Fruit fly (Drosophila melanogaster) whole organism, embryonic: ENCODE measurements around the gene Mkp3.

Experiments
- Aef1 ChIP-seq: fragments of 200-800 bp; sonication (Bioruptor generic); IDR thresholded peaks from 3 replicates; pipeline ENCODE4 v1.3.6; 2022; ENCODE audit warnings: missing biosample characterization, missing genetic modification characterization
- Bteb2 ChIP-seq: fragments of 200-800 bp; sonication (Bioruptor generic); optimal IDR thresholded peaks from 2 replicates; lab custom pipeline; 2016; ENCODE audit warnings: missing biosample characterization, missing genetic modification characterization
- CG11093 ChIP-seq: fragments of 200-800 bp; sonication (Bioruptor generic); IDR thresholded peaks from 3 replicates; pipeline ENCODE4 v1.3.6; 2022; ENCODE audit warnings: missing biosample characterization, missing genetic modification characterization
- CG11560 ChIP-seq: fragments of 200-800 bp; sonication (Bioruptor generic); IDR thresholded peaks from 3 replicates; pipeline ENCODE4 v1.3.6; 2022; ENCODE audit warnings: missing biosample characterization, missing genetic modification characterization
- CG11695 ChIP-seq: fragments of 200-800 bp; sonication (Bioruptor generic); IDR thresholded peaks from 3 replicates; pipeline ENCODE4 v1.3.6; 2022; ENCODE audit warnings: missing biosample characterization, missing genetic modification characterization
- CG12071 ChIP-seq: fragments of 200-800 bp; sonication (Bioruptor generic); optimal IDR thresholded peaks from 3 replicates; lab custom pipeline; 2018; ENCODE audit warnings: missing biosample characterization, mild to moderate bottlenecking, missing genetic modification characterization
- CG12942 ChIP-seq: fragments of 200-800 bp; sonication (Bioruptor generic); optimal IDR thresholded peaks from 3 replicates; lab custom pipeline; 2016; ENCODE audit warnings: missing biosample characterization, missing genetic modification characterization
- CG13287 ChIP-seq: fragments of 200-800 bp; sonication (Bioruptor generic); IDR thresholded peaks from 2 replicates; pipeline ENCODE4 v1.3.6; 2022; ENCODE audit warnings: missing biosample characterization, missing genetic modification characterization; ENCODE audit not compliant: partially characterized antibody
- CG13296 ChIP-seq: fragments of 200-800 bp; sonication (Bioruptor generic); optimal IDR thresholded peaks from 3 replicates; lab custom pipeline; 2018; ENCODE audit warnings: missing biosample characterization, mild to moderate bottlenecking, missing genetic modification characterization
- CG13424 ChIP-seq: fragments of 200-800 bp; sonication (Bioruptor generic); optimal IDR thresholded peaks from 2 replicates; lab custom pipeline; 2019; ENCODE audit warnings: missing biosample characterization, mild to moderate bottlenecking, missing genetic modification characterization, moderate library complexity
- CG13894 ChIP-seq: fragments of 200-800 bp; sonication (Bioruptor generic); optimal IDR thresholded peaks from 3 replicates; lab custom pipeline; 2018; ENCODE audit warnings: missing biosample characterization, mild to moderate bottlenecking, missing genetic modification characterization, moderate library complexity
- CG1529 ChIP-seq: fragments of 200-800 bp; sonication (Bioruptor generic); optimal IDR thresholded peaks from 3 replicates; lab custom pipeline; 2018; ENCODE audit warnings: missing biosample characterization, missing genetic modification characterization
- CG1603 ChIP-seq: fragments of 200-800 bp; sonication (Bioruptor generic); optimal IDR thresholded peaks from 2 replicates; lab custom pipeline; 2019; ENCODE audit warnings: missing biosample characterization, mild to moderate bottlenecking, missing genetic modification characterization, moderate library complexity
- CG16815 ChIP-seq: fragments of 200-800 bp; sonication (Bioruptor generic); optimal IDR thresholded peaks from 3 replicates; lab custom pipeline; 2017; ENCODE audit warnings: missing biosample characterization, mild to moderate bottlenecking, missing genetic modification characterization
- CG2129 ChIP-seq: fragments of 200-800 bp; sonication (Bioruptor generic); IDR thresholded peaks from 2 replicates; pipeline ENCODE4 v1.3.6; 2022; ENCODE audit warnings: missing biosample characterization, missing genetic modification characterization; ENCODE audit not compliant: partially characterized antibody
- CG3163 ChIP-seq: fragments of 200-800 bp; sonication (Bioruptor generic); optimal IDR thresholded peaks from 3 replicates; lab custom pipeline; 2016; ENCODE audit warnings: missing biosample characterization, missing genetic modification characterization
- CG3838 ChIP-seq: fragments of 200-800 bp; sonication (Bioruptor generic); optimal IDR thresholded peaks from 3 replicates; lab custom pipeline; 2016; ENCODE audit warnings: missing biosample characterization, missing genetic modification characterization
- CG4820 ChIP-seq: fragments of 200-800 bp; sonication (Bioruptor generic); optimal IDR thresholded peaks from 3 replicates; lab custom pipeline; 2016; ENCODE audit warnings: missing biosample characterization, missing genetic modification characterization
- CG6654 ChIP-seq: fragments of 200-800 bp; sonication (Bioruptor generic); optimal IDR thresholded peaks from 2 replicates; lab custom pipeline; 2017; ENCODE audit warnings: missing biosample characterization, mild to moderate bottlenecking, missing genetic modification characterization
- CG6683 ChIP-seq: fragments of 200-800 bp; sonication (Bioruptor generic); optimal IDR thresholded peaks from 2 replicates; lab custom pipeline; 2017; ENCODE audit warnings: missing biosample characterization, mild to moderate bottlenecking, missing genetic modification characterization, missing genetic modification reagents
- CG8290 ChIP-seq, 3 experiments: fragments of 200-800 bp; sonication (Bioruptor generic); optimal IDR thresholded peaks; 2 replicates each; lab custom pipeline; 2016 to 2019; ENCODE audit warnings: missing biosample characterization in 3 of 3, missing genetic modification characterization in 3 of 3, mild to moderate bottlenecking in 2 of 3, moderate library complexity in 1 of 3
- CG8944 ChIP-seq: fragments of 200-800 bp; sonication (Bioruptor generic); optimal IDR thresholded peaks from 3 replicates; lab custom pipeline; 2016; ENCODE audit warnings: missing biosample characterization, missing genetic modification characterization
- Doc3 ChIP-seq: fragments of 200-800 bp; sonication (Bioruptor generic); IDR thresholded peaks from 3 replicates; pipeline ENCODE4 v1.3.6; 2022; ENCODE audit warnings: missing biosample characterization, missing genetic modification characterization; ENCODE audit not compliant: partially characterized antibody
- Fer2 ChIP-seq: fragments of 200-800 bp; sonication (Bioruptor generic); optimal IDR thresholded peaks from 2 replicates; lab custom pipeline; 2018; ENCODE audit warnings: missing biosample characterization, mild to moderate bottlenecking, missing genetic modification characterization, moderate library complexity
- HLHmδ ChIP-seq: fragments of 200-800 bp; sonication (Bioruptor generic); optimal IDR thresholded peaks from 2 replicates; lab custom pipeline; 2018; ENCODE audit warnings: missing biosample characterization, mild to moderate bottlenecking, missing genetic modification characterization, moderate library complexity
- Hmr ChIP-seq: fragments of 200-800 bp; sonication (Bioruptor generic); optimal IDR thresholded peaks from 3 replicates; lab custom pipeline; 2017; ENCODE audit warnings: mild to moderate bottlenecking, missing biosample characterization, missing genetic modification reagents, missing genetic modification characterization
- Kr ChIP-seq: fragments of 200-800 bp; sonication (Bioruptor generic); optimal IDR thresholded peaks from 2 replicates; lab custom pipeline; 2017; ENCODE audit warnings: missing biosample characterization, mild to moderate bottlenecking, missing genetic modification characterization
- Meics ChIP-seq: fragments of 200-800 bp; sonication (Bioruptor generic); optimal IDR thresholded peaks from 2 replicates; lab custom pipeline; 2017; ENCODE audit warnings: missing biosample characterization, mild to moderate bottlenecking, missing genetic modification characterization
- Oaz ChIP-seq: fragments of 200-800 bp; sonication (Bioruptor generic); IDR thresholded peaks from 2 replicates; pipeline ENCODE4 v1.3.6; 2022; ENCODE audit warnings: missing biosample characterization, missing genetic modification characterization
- Ptx1 ChIP-seq: fragments of 200-800 bp; sonication (Bioruptor generic); IDR thresholded peaks from 2 replicates; pipeline ENCODE4 v1.3.6; 2022; ENCODE audit warnings: missing biosample characterization, missing genetic modification characterization
- Sin3A ChIP-seq: fragments of >200 bp; optimal IDR thresholded peaks from 2 replicates; lab custom pipeline; 2018
- Sox100B ChIP-seq: fragments of 200-800 bp; sonication (Bioruptor generic); optimal IDR thresholded peaks from 3 replicates; lab custom pipeline; 2018; ENCODE audit warnings: missing biosample characterization, mild to moderate bottlenecking, missing genetic modification characterization
- Sox102F ChIP-seq: fragments of 200-800 bp; sonication (Bioruptor generic); optimal IDR thresholded peaks from 2 replicates; lab custom pipeline; 2018; ENCODE audit warnings: missing biosample characterization, mild to moderate bottlenecking, missing genetic modification characterization, moderate library complexity
- ap ChIP-seq: fragments of 200-800 bp; sonication (Bioruptor generic); IDR thresholded peaks from 2 replicates; pipeline ENCODE4 v1.3.6; 2022; ENCODE audit warnings: missing biosample characterization, missing genetic modification characterization
- chm ChIP-seq: fragments of 200-800 bp; sonication (Bioruptor generic); IDR thresholded peaks from 2 replicates; pipeline ENCODE4 v1.3.6; 2022; ENCODE audit warnings: missing biosample characterization, missing genetic modification characterization
- fd102C ChIP-seq: fragments of 200-800 bp; sonication (Bioruptor generic); optimal IDR thresholded peaks from 2 replicates; lab custom pipeline; 2018; ENCODE audit warnings: missing biosample characterization, mild to moderate bottlenecking, missing genetic modification characterization, moderate library complexity
- gem ChIP-seq: fragments of 200-800 bp; sonication (Bioruptor generic); optimal IDR thresholded peaks from 2 replicates; lab custom pipeline; 2019; ENCODE audit warnings: missing biosample characterization, mild to moderate bottlenecking, missing genetic modification characterization, moderate library complexity
- gfzf ChIP-seq: fragments of 200-800 bp; sonication (Bioruptor generic); optimal IDR thresholded peaks from 2 replicates; lab custom pipeline; 2016; ENCODE audit warnings: missing biosample characterization, mild to moderate bottlenecking, missing genetic modification characterization, moderate library complexity
- grn ChIP-seq: fragments of 200-800 bp; sonication (Bioruptor generic); optimal IDR thresholded peaks from 3 replicates; lab custom pipeline; 2017; ENCODE audit warnings: missing biosample characterization, missing genetic modification characterization
- jing ChIP-seq: fragments of 200-800 bp; sonication (Bioruptor generic); optimal IDR thresholded peaks from 2 replicates; lab custom pipeline; 2018; ENCODE audit warnings: missing biosample characterization, mild to moderate bottlenecking, missing genetic modification characterization
- nom ChIP-seq: fragments of 200-800 bp; sonication (Bioruptor generic); optimal IDR thresholded peaks from 2 replicates; lab custom pipeline; 2017; ENCODE audit warnings: missing biosample characterization, missing genetic modification characterization, mild to moderate bottlenecking, moderate library complexity, missing genetic modification reagents
- schlank ChIP-seq: fragments of 200-800 bp; sonication (Bioruptor generic); optimal IDR thresholded peaks from 2 replicates; lab custom pipeline; 2018; ENCODE audit warnings: missing biosample characterization, mild to moderate bottlenecking, missing genetic modification characterization
- sens ChIP-seq: fragments of 200-800 bp; sonication (Bioruptor generic); peaks from one replicate; lab custom pipeline; 2016; ENCODE audit warnings: missing biosample characterization, missing genetic modification characterization
- seq ChIP-seq: fragments of 200-800 bp; sonication (Bioruptor generic); IDR thresholded peaks from 2 replicates; pipeline ENCODE4 v1.3.6; 2022; ENCODE audit warnings: missing biosample characterization, missing genetic modification characterization
- slp2 ChIP-seq: fragments of 200-800 bp; sonication (Bioruptor generic); optimal IDR thresholded peaks from 2 replicates; lab custom pipeline; 2016; ENCODE audit warnings: missing biosample characterization, missing genetic modification characterization
- tio ChIP-seq: fragments of 200-800 bp; sonication (Bioruptor generic); optimal IDR thresholded peaks from 2 replicates; lab custom pipeline; 2017; ENCODE audit warnings: missing biosample characterization, missing genetic modification characterization, inconsistent platforms
- unc-4 ChIP-seq: fragments of 200-800 bp; sonication (Bioruptor generic); IDR thresholded peaks from 2 replicates; pipeline ENCODE4 v1.3.6; 2022; ENCODE audit warnings: missing biosample characterization, missing genetic modification characterization; ENCODE audit not compliant: partially characterized antibody
- wdn ChIP-seq: fragments of 200-800 bp; sonication (Bioruptor generic); IDR thresholded peaks from 2 replicates; pipeline ENCODE4 v1.3.6; 2022; ENCODE audit warnings: missing biosample characterization, missing genetic modification characterization
- z ChIP-seq: fragments of 200-800 bp; sonication (Bioruptor generic); IDR thresholded peaks from 3 replicates; pipeline ENCODE4 v1.3.6; 2022; ENCODE audit warnings: missing biosample characterization, missing genetic modification characterization

Gene Mkp3

dm6 chr3L:19045299-19046025, 40.8 kb downstream of the Mkp3 start, which contains the start of gene nkd (continued):
- no peak for TF ChIP-seq CG6654 (GFP tag; lab: Kevin White, UChicago)
- TF ChIP-seq CG2129 (GFP tag; lab: Robert Waterston, UW): no peak
- peak; percentile 52 for TF ChIP-seq CG16815 (GFP tag; lab: Kevin White, UChicago)
- TF ChIP-seq grn: peak; percentile 76
- peak; percentile 95 for TF ChIP-seq chm (GFP tag; lab: Robert Waterston, UW)
- TF ChIP-seq Kr (GFP tag; lab: Kevin White, UChicago): no peak
- TF ChIP-seq wdn: peak; percentile 81
- peak; percentile 96 for TF ChIP-seq CG11695
- TF ChIP-seq CG6683 (GFP tag; lab: Kevin White, UChicago): peak; percentile 60
- peak; percentile 88 for TF ChIP-seq CG13296 (GFP tag; lab: Kevin White, UChicago)
- TF ChIP-seq Sin3A: no peak
- TF ChIP-seq CG1603 (tag; lab: Kevin White, UChicago): peak; percentile 32
- TF ChIP-seq gfzf: no peak
- peak; percentile 59 for TF ChIP-seq CG3838 (GFP tag; lab: Kevin White, UChicago)
- TF ChIP-seq CG11560 (tag; lab: Robert Waterston, UW): no peak
- peak; percentile 58; the same call in 1 of the 2 replicates for TF ChIP-seq CG13287 (GFP tag; lab: Robert Waterston, UW)
- TF ChIP-seq Meics (GFP tag; lab: Kevin White, UChicago): peak; percentile 90
- TF ChIP-seq CG3163 (GFP tag; lab: Kevin White, UChicago): peak; percentile 57
- peak; percentile 77 for TF ChIP-seq Fer2 (tag; lab: Kevin White, UChicago)
- TF ChIP-seq slp2 (GFP tag; lab: Kevin White, UChicago): peak; percentile 42
- TF ChIP-seq Aef1: peak; percentile 80
- peak; percentile 96 for TF ChIP-seq gem (tag; lab: Kevin White, UChicago)
- peak; percentile 88 for TF ChIP-seq ap (GFP tag; lab: Robert Waterston, UW)
- TF ChIP-seq z (GFP tag; lab: Robert Waterston, UW): peak; percentile 17; the same call in 1 of the 3 replicates
- TF ChIP-seq CG4820 (GFP tag; lab: Kevin White, UChicago): peak; percentile 66
- peak; percentile 29; the same call in 1 of the 2 replicates for TF ChIP-seq Oaz (GFP tag; lab: Robert Waterston, UW)
- peak; percentile 70 for TF ChIP-seq CG12071 (GFP tag; lab: Kevin White, UChicago)
- peak; percentile 82 for TF ChIP-seq CG13894
- TF ChIP-seq Hmr (GFP tag; lab: Kevin White, UChicago): peak; percentile 87
- peak; percentile 94 for TF ChIP-seq sens (GFP tag; lab: Kevin White, UChicago)
- no peak for TF ChIP-seq unc-4 (GFP tag; lab: Robert Waterston, UW)
- TF ChIP-seq tio (GFP tag; lab: Kevin White, UChicago): peak; percentile 81
- no peak for TF ChIP-seq jing
- TF ChIP-seq Sox102F (GFP tag; lab: Kevin White, UChicago): peak; percentile 91
- TF ChIP-seq Bteb2: peak; percentile 65
- TF ChIP-seq fd102C (GFP tag; lab: Kevin White, UChicago): peak; percentile 41
- peak; percentile 91 for TF ChIP-seq Ptx1
- peak; percentile 90 for TF ChIP-seq HLHmδ (GFP tag; lab: Kevin White, UChicago)
- peak; percentile 39 for TF ChIP-seq schlank (tag; lab: Kevin White, UChicago)
- TF ChIP-seq CG8290 (GFP tag; optimal IDR thresholded peaks at IDR 0.05; lab: Kevin White, UChicago): peak; percentile 76
- TF ChIP-seq CG8290 (tag; optimal IDR thresholded peaks at IDR 0.05; lab: Kevin White, UChicago): peak in 1 of 2 experiments; percentile 78
- TF ChIP-seq CG12942: peak; percentile 92
- TF ChIP-seq seq (GFP tag; lab: Robert Waterston, UW): peak; percentile 88
- TF ChIP-seq CG13424 (tag; lab: Kevin White, UChicago): peak; percentile 92
- peak; percentile 52; the same call in 1 of the 3 replicates for TF ChIP-seq CG11093
- peak; percentile 89 for TF ChIP-seq Sox100B (GFP tag; lab: Kevin White, UChicago)
- peak; percentile 40 for TF ChIP-seq CG8944 (GFP tag; lab: Kevin White, UChicago)
- peak; percentile 29 for TF ChIP-seq CG1529
- peak; percentile 71 for TF ChIP-seq nom (GFP tag; lab: Kevin White, UChicago)
- TF ChIP-seq Doc3: no peak
